Worm (Caenorhabditis elegans) whole organism, early embryonic: ENCODE measurements around the gene C08F1.8.

Experiments
- F13C5.2 ChIP-seq: sonication (generic microtip); optimal IDR thresholded peaks from 2 replicates; lab custom pipeline; 2017; ENCODE audit warnings: mild to moderate bottlenecking, missing genetic modification characterization, inconsistent platforms, missing compliant biosample characterization
- aly-1 ChIP-seq: sonication (generic microtip); optimal IDR thresholded peaks from 2 replicates; lab custom pipeline; 2016; ENCODE audit warnings: missing genetic modification characterization, missing compliant biosample characterization
- ceh-36 ChIP-seq: sonication (generic microtip); optimal IDR thresholded peaks from 2 replicates; lab custom pipeline; 2016; ENCODE audit warnings: missing genetic modification characterization, inconsistent platforms, missing compliant biosample characterization
- ets-7 ChIP-seq: sonication (generic microtip); optimal IDR thresholded peaks from 2 replicates; lab custom pipeline; 2016; ENCODE audit warnings: missing genotype, missing genetic modification characterization, missing compliant biosample characterization
- hmg-4 ChIP-seq: fragments of 200-800 bp; sonication (Bioruptor generic); optimal IDR thresholded peaks from 2 replicates; lab custom pipeline; 2018; ENCODE audit warnings: mild to moderate bottlenecking, missing genetic modification characterization, missing compliant biosample characterization
- hnd-1 ChIP-seq: sonication (generic microtip); optimal IDR thresholded peaks from 2 replicates; lab custom pipeline; 2016; ENCODE audit warnings: missing genetic modification characterization, missing compliant biosample characterization
- pes-1 ChIP-seq: fragments of 200-800 bp; sonication (Bioruptor generic); IDR thresholded peaks from 2 replicates; pipeline ENCODE4 v1.3.6; 2022; ENCODE audit warnings: missing genetic modification reagents, missing genetic modification characterization, missing compliant biosample characterization
- scrt-1 ChIP-seq: fragments of 200-800 bp; sonication (Bioruptor generic); IDR thresholded peaks from 2 replicates; pipeline ENCODE4 v1.3.6; 2022; ENCODE audit warnings: missing genetic modification characterization, missing compliant biosample characterization
- sea-1 ChIP-seq: fragments of 200-800 bp; sonication (Bioruptor generic); conservative IDR thresholded peaks from 2 replicates; pipeline ENCODE4 v1.3.6; 2022; ENCODE audit warnings: missing genetic modification characterization, missing compliant biosample characterization
- tbx-11 ChIP-seq: fragments of 200-800 bp; sonication (Bioruptor generic); IDR thresholded peaks from 2 replicates; pipeline ENCODE4 v1.3.6; 2022; ENCODE audit warnings: missing genetic modification characterization, missing compliant biosample characterization
- tbx-37 ChIP-seq: fragments of 200-800 bp; sonication (Bioruptor generic); conservative IDR thresholded peaks from 2 replicates; pipeline ENCODE4 v1.3.6; 2022; ENCODE audit warnings: missing genetic modification reagents, missing genetic modification characterization, missing compliant biosample characterization
- tra-4 ChIP-seq: sonication (generic microtip); optimal IDR thresholded peaks from 2 replicates; lab custom pipeline; 2017; ENCODE audit warnings: missing genetic modification characterization, missing compliant biosample characterization

- no peak for TF ChIP-seq tbx-11 (GFP tag; lab: Robert Waterston, UW)
- TF ChIP-seq tra-4 (tag; lab: Kevin White, UChicago), result no peak
- no peak for TF ChIP-seq hmg-4 (GFP tag; lab: Kevin White, UChicago)
- TF ChIP-seq hnd-1, result no peak
- TF ChIP-seq sea-1 (GFP tag; lab: Robert Waterston, UW), result no peak
- TF ChIP-seq F13C5.2 (tag; lab: Kevin White, UChicago), result no peak
- TF ChIP-seq scrt-1 (GFP tag; lab: Robert Waterston, UW), result no peak
- no peak for TF ChIP-seq aly-1 (tag; lab: Kevin White, UChicago)
- no peak for TF ChIP-seq ceh-36
- no peak for TF ChIP-seq tbx-37 (GFP tag; lab: Robert Waterston, UW)
- TF ChIP-seq ets-7 (tag; lab: Kevin White, UChicago), result no peak
- TF ChIP-seq pes-1 (GFP tag; lab: Robert Waterston, UW), result no peak
Observed at ce11 chrII:1808217-1808616, at the start of gene C08F1.8.
